Fruit fly (Drosophila melanogaster) whole organism, prepupa: ENCODE data around the gene CG32681.
A peak's percentile ranks its signal among the peaks of the same experiment; 100 is the strongest.

Experiments used
- Blimp-1 ChIP-seq: fragments of 200-800 bp; sonication (Bioruptor generic); optimal IDR thresholded peaks from 3 replicates; lab custom pipeline; 2017; ENCODE audit warnings: missing biosample characterization, missing genetic modification characterization, mild to moderate bottlenecking, moderate library complexity, missing genetic modification reagents
- CG10669 ChIP-seq: fragments of 200-800 bp; sonication (Bioruptor generic); optimal IDR thresholded peaks from 3 replicates; lab custom pipeline; 2018; ENCODE audit warnings: missing biosample characterization, mild to moderate bottlenecking, missing genetic modification characterization, moderate library complexity
- CG11762 ChIP-seq: fragments of 200-800 bp; sonication (Bioruptor generic); optimal IDR thresholded peaks from 3 replicates; lab custom pipeline; 2016; ENCODE audit warnings: missing biosample characterization, missing genetic modification characterization; ENCODE audit not compliant: insufficient read depth
- CG11902 ChIP-seq: fragments of 200-800 bp; sonication (Bioruptor generic); optimal IDR thresholded peaks from 3 replicates; lab custom pipeline; 2016; ENCODE audit warnings: missing biosample characterization, missing genetic modification characterization
- CG15336 ChIP-seq: fragments of 200-800 bp; sonication (Bioruptor generic); IDR thresholded peaks from 2 replicates; pipeline ENCODE4 v1.3.6; 2022; ENCODE audit warnings: missing biosample characterization, missing genetic modification characterization
- CG1621 ChIP-seq: fragments of 200-800 bp; sonication (Bioruptor generic); optimal IDR thresholded peaks from 3 replicates; lab custom pipeline; 2018; ENCODE audit warnings: missing biosample characterization, mild to moderate bottlenecking, missing genetic modification characterization
- CG16779 ChIP-seq: fragments of 200-800 bp; sonication (Bioruptor generic); optimal IDR thresholded peaks from 3 replicates; lab custom pipeline; 2017; ENCODE audit warnings: missing biosample characterization, mild to moderate bottlenecking, missing genetic modification characterization
- CG3032 ChIP-seq: fragments of 200-800 bp; optimal IDR thresholded peaks from 2 replicates; lab custom pipeline; 2019; ENCODE audit warnings: missing biosample characterization, mild to moderate bottlenecking, missing genetic modification characterization, moderate library complexity
- CG31627 ChIP-seq: fragments of 200-800 bp; sonication (Bioruptor generic); optimal IDR thresholded peaks from 3 replicates; lab custom pipeline; 2016; ENCODE audit warnings: missing biosample characterization, missing genetic modification characterization
- CG32006 ChIP-seq: fragments of 200-800 bp; sonication (Bioruptor generic); optimal IDR thresholded peaks from 3 replicates; lab custom pipeline; 2017; ENCODE audit warnings: missing biosample characterization, mild to moderate bottlenecking, missing genetic modification characterization
- CG34406 ChIP-seq: fragments of 200-800 bp; sonication (Bioruptor generic); optimal IDR thresholded peaks from 3 replicates; lab custom pipeline; 2016; ENCODE audit warnings: missing biosample characterization, missing genetic modification characterization
- CG3919 ChIP-seq: fragments of 200-800 bp; sonication (Bioruptor generic); optimal IDR thresholded peaks from 3 replicates; lab custom pipeline; 2016; ENCODE audit warnings: missing biosample characterization, missing genetic modification characterization
- CG4318 ChIP-seq: fragments of 200-800 bp; sonication (Bioruptor generic); optimal IDR thresholded peaks from 3 replicates; lab custom pipeline; 2017; ENCODE audit warnings: missing biosample characterization, mild to moderate bottlenecking, missing genetic modification characterization
- CG6163 ChIP-seq: fragments of 200-800 bp; sonication (Bioruptor generic); IDR thresholded peaks from 3 replicates; pipeline ENCODE4 v1.3.6; 2022; ENCODE audit warnings: missing biosample characterization, missing genetic modification characterization
- CG6792 ChIP-seq: fragments of 200-800 bp; sonication (Bioruptor generic); optimal IDR thresholded peaks from 3 replicates; lab custom pipeline; 2016; ENCODE audit warnings: missing biosample characterization, missing genetic modification characterization
- CG6808 ChIP-seq: fragments of 200-800 bp; sonication (Bioruptor generic); optimal IDR thresholded peaks from 3 replicates; lab custom pipeline; 2017; ENCODE audit warnings: missing biosample characterization, missing genetic modification characterization, mild to moderate bottlenecking, moderate library complexity, missing genetic modification reagents
- CG8119 ChIP-seq: fragments of 200-800 bp; sonication (Bioruptor generic); IDR thresholded peaks from 3 replicates; pipeline ENCODE4 v1.3.6; 2022; ENCODE audit warnings: missing biosample characterization, missing genetic modification characterization
- CG8319 ChIP-seq: fragments of 200-800 bp; sonication (Bioruptor generic); optimal IDR thresholded peaks from 3 replicates; lab custom pipeline; 2016; ENCODE audit warnings: missing biosample characterization, missing genetic modification characterization
- CG8632 ChIP-seq: fragments of 200-800 bp; sonication (Bioruptor generic); optimal IDR thresholded peaks from 3 replicates; lab custom pipeline; 2016; ENCODE audit warnings: missing biosample characterization, missing genetic modification characterization
- CG9139 ChIP-seq: fragments of 200-800 bp; sonication (Bioruptor generic); optimal IDR thresholded peaks from 3 replicates; lab custom pipeline; 2017; ENCODE audit warnings: missing biosample characterization, mild to moderate bottlenecking, missing genetic modification characterization
- Eip78C ChIP-seq: fragments of 200-800 bp; sonication (Bioruptor generic); peaks from one replicate; lab custom pipeline; 2016; ENCODE audit warnings: missing biosample characterization, missing genetic modification characterization
- Eip93F ChIP-seq: fragments of 200-800 bp; sonication (Bioruptor generic); optimal IDR thresholded peaks from 2 replicates; lab custom pipeline; 2016; ENCODE audit warnings: missing biosample characterization, mild to moderate bottlenecking, missing genetic modification characterization
- Ets21C ChIP-seq: fragments of 200-800 bp; sonication (Bioruptor generic); optimal IDR thresholded peaks from 3 replicates; lab custom pipeline; 2016; ENCODE audit warnings: missing biosample characterization, missing genetic modification characterization
- Gug ChIP-seq: fragments of 200-800 bp; sonication (Bioruptor generic); IDR thresholded peaks from 2 replicates; pipeline ENCODE4 v1.3.6; 2022; ENCODE audit warnings: missing biosample characterization, missing genetic modification characterization
- Hr39 ChIP-seq: fragments of 200-800 bp; sonication (Bioruptor generic); optimal IDR thresholded peaks from 2 replicates; lab custom pipeline; 2016; ENCODE audit warnings: missing biosample characterization, missing genetic modification characterization
- Met ChIP-seq: fragments of 200-800 bp; sonication (Bioruptor generic); optimal IDR thresholded peaks from 3 replicates; lab custom pipeline; 2016; ENCODE audit warnings: missing biosample characterization, missing genetic modification characterization
- Smox ChIP-seq: fragments of 200-800 bp; sonication (Bioruptor generic); optimal IDR thresholded peaks from 3 replicates; lab custom pipeline; 2016; ENCODE audit warnings: missing biosample characterization, missing genetic modification characterization
- Sox102F ChIP-seq: fragments of 200-800 bp; sonication (Bioruptor generic); optimal IDR thresholded peaks from 2 replicates; lab custom pipeline; 2016; ENCODE audit warnings: missing biosample characterization, mild to moderate bottlenecking, missing genetic modification characterization
- Sox14 ChIP-seq: fragments of 200-800 bp; sonication (Bioruptor generic); optimal IDR thresholded peaks from 3 replicates; lab custom pipeline; 2016; ENCODE audit warnings: missing biosample characterization, missing genetic modification characterization
- Sox15 ChIP-seq: fragments of 200-800 bp; sonication (Bioruptor generic); optimal IDR thresholded peaks from 3 replicates; lab custom pipeline; 2016; ENCODE audit warnings: missing biosample characterization, missing genetic modification characterization
- achi ChIP-seq: fragments of 200-800 bp; sonication (Bioruptor generic); optimal IDR thresholded peaks from 3 replicates; lab custom pipeline; 2016; ENCODE audit warnings: missing biosample characterization, missing genetic modification characterization
- acj6 ChIP-seq: fragments of 200-800 bp; sonication (Bioruptor generic); optimal IDR thresholded peaks from 3 replicates; lab custom pipeline; 2016; ENCODE audit warnings: missing biosample characterization, missing genetic modification characterization
- cyc ChIP-seq: fragments of 200-800 bp; sonication (Bioruptor generic); optimal IDR thresholded peaks from 3 replicates; lab custom pipeline; 2016; ENCODE audit warnings: missing biosample characterization, missing genetic modification characterization
- eg ChIP-seq: fragments of 200-800 bp; sonication (Bioruptor generic); IDR thresholded peaks from 3 replicates; pipeline ENCODE4 v1.3.6; 2022; ENCODE audit warnings: missing biosample characterization, missing genetic modification characterization
- esn ChIP-seq: fragments of 200-800 bp; sonication (Bioruptor generic); optimal IDR thresholded peaks from 2 replicates; lab custom pipeline; 2016; ENCODE audit warnings: missing biosample characterization, mild to moderate bottlenecking, missing genetic modification characterization, moderate library complexity
- fkh ChIP-seq: fragments of 200-800 bp; sonication (Bioruptor generic); optimal IDR thresholded peaks from 3 replicates; lab custom pipeline; 2017; ENCODE audit warnings: missing biosample characterization, mild to moderate bottlenecking, missing genetic modification characterization, moderate library complexity
- lz ChIP-seq: fragments of 200-800 bp; sonication (Bioruptor generic); optimal IDR thresholded peaks from 3 replicates; lab custom pipeline; 2016; ENCODE audit warnings: missing biosample characterization, missing genetic modification characterization
- spab ChIP-seq: fragments of 200-800 bp; sonication (Bioruptor generic); optimal IDR thresholded peaks from 2 replicates; lab custom pipeline; 2017; ENCODE audit warnings: missing biosample characterization, mild to moderate bottlenecking, missing genetic modification characterization, missing genetic modification reagents
- ss ChIP-seq, 2 experiments: fragments of 200-800 bp; sonication (Bioruptor generic); optimal IDR thresholded peaks; 2 replicates in 1 of 2; 3 replicates in 1 of 2; lab custom pipeline; 2017 to 2018; ENCODE audit warnings: mild to moderate bottlenecking in 2 of 2, missing biosample characterization in 2 of 2, missing genetic modification characterization in 2 of 2, moderate library complexity in 1 of 2
- svp ChIP-seq: fragments of 200-800 bp; sonication (Bioruptor generic); peaks from one replicate; lab custom pipeline; 2016; ENCODE audit warnings: missing biosample characterization, missing genetic modification characterization
- topi ChIP-seq: fragments of 200-800 bp; sonication (Bioruptor generic); optimal IDR thresholded peaks from 3 replicates; lab custom pipeline; 2016; ENCODE audit warnings: missing biosample characterization, missing genetic modification characterization

CG32681 gene

dm6 chrX:10381252-10381651, at the start of gene CG32681:
Gene CG32681 (minus strand): TSS chrX:10381352.
- no peak for TF ChIP-seq Sox102F (GFP tag; lab: Kevin White, UChicago)
- TF ChIP-seq achi (GFP tag; lab: Kevin White, UChicago) = no peak
- TF ChIP-seq CG11902 (GFP tag; lab: Kevin White, UChicago) = no peak
- TF ChIP-seq CG1621 = no peak
- TF ChIP-seq CG3032 (tag; lab: Kevin White, UChicago) = no peak
- no peak for TF ChIP-seq CG3919 (GFP tag; lab: Kevin White, UChicago)
- no peak for TF ChIP-seq CG4318 (GFP tag; lab: Kevin White, UChicago)
- no peak for TF ChIP-seq CG31627 (GFP tag; lab: Kevin White, UChicago)

dm6 chrX:10417129-10417528, 36.0 kb upstream of the CG32681 start, which contains the start of gene RabX2:
Gene RabX2 (plus strand): TSS chrX:10417429.
- TF ChIP-seq Hr39 (GFP tag; lab: Kevin White, UChicago) = no peak
- no peak for TF ChIP-seq spab (GFP tag; lab: Kevin White, UChicago)
- TF ChIP-seq Met (GFP tag; lab: Kevin White, UChicago) = no peak
- no peak for TF ChIP-seq CG8632 (GFP tag; lab: Kevin White, UChicago)
- TF ChIP-seq CG8119 (GFP tag; lab: Robert Waterston, UW) = no peak
- no peak for TF ChIP-seq svp

- TF ChIP-seq CG6163 = no peak
- TF ChIP-seq CG6808 (GFP tag; lab: Kevin White, UChicago) = no peak
- TF ChIP-seq CG15336 (GFP tag; lab: Robert Waterston, UW) = no peak
- no peak for TF ChIP-seq acj6 (GFP tag; lab: Kevin White, UChicago)
- TF ChIP-seq CG6792 (GFP tag; lab: Kevin White, UChicago) = no peak
- TF ChIP-seq Smox (GFP tag; lab: Kevin White, UChicago) = no peak
- TF ChIP-seq svp = no peak
- TF ChIP-seq CG8119 (GFP tag; lab: Robert Waterston, UW) = no peak
- TF ChIP-seq ss (GFP tag; optimal IDR thresholded peaks at IDR 0.05; lab: Kevin White, UChicago) = no peak
- TF ChIP-seq Sox15 (GFP tag; lab: Kevin White, UChicago) = no peak
- TF ChIP-seq Blimp-1 (GFP tag; lab: Kevin White, UChicago) = no peak
- no peak for TF ChIP-seq fkh (GFP tag; lab: Kevin White, UChicago)
- no peak for TF ChIP-seq CG11762 (GFP tag; lab: Kevin White, UChicago)
- TF ChIP-seq CG1621 = no peak
- TF ChIP-seq Sox102F (GFP tag; lab: Kevin White, UChicago) = no peak
- no peak for TF ChIP-seq CG16779 (tag; lab: Kevin White, UChicago)
- TF ChIP-seq Gug (GFP tag; lab: Robert Waterston, UW) = no peak
- no peak for TF ChIP-seq CG10669 (GFP tag; lab: Kevin White, UChicago)
- no peak for TF ChIP-seq Ets21C (GFP tag; lab: Kevin White, UChicago)
- no peak for TF ChIP-seq Eip93F (GFP tag; lab: Kevin White, UChicago)
Observed at dm6 chrX:10398959-10399358, 17.8 kb upstream of the CG32681 start.

dm6 chrX:10397514-10398133, 16.5 kb upstream of the CG32681 start:
- peak; percentile 12 for TF ChIP-seq CG31627 (GFP tag; lab: Kevin White, UChicago)
- TF ChIP-seq Sox102F (GFP tag; lab: Kevin White, UChicago) = peak; percentile 15
- TF ChIP-seq Gug (GFP tag; lab: Robert Waterston, UW) = 0 out of 2 replicates have a peak, but pooled peaks have one; percentile 17
- TF ChIP-seq Met (GFP tag; lab: Kevin White, UChicago) = peak; percentile 27
- peak; percentile 32 for TF ChIP-seq lz
- peak; percentile 15 for TF ChIP-seq CG34406 (GFP tag; lab: Kevin White, UChicago)
- TF ChIP-seq CG32006 (GFP tag; lab: Kevin White, UChicago) = peak; percentile 13
- no peak for TF ChIP-seq Blimp-1 (GFP tag; lab: Kevin White, UChicago)
- TF ChIP-seq Ets21C (GFP tag; lab: Kevin White, UChicago) = no peak
- peak; percentile 35 for TF ChIP-seq topi
- TF ChIP-seq acj6 (GFP tag; lab: Kevin White, UChicago) = peak; percentile 22
- no peak for TF ChIP-seq CG9139 (GFP tag; lab: Kevin White, UChicago)
- peak; percentile 71 for TF ChIP-seq Eip78C (GFP tag; lab: Kevin White, UChicago)
- peak; percentile 5 for TF ChIP-seq fkh (GFP tag; lab: Kevin White, UChicago)
- TF ChIP-seq svp = peak; percentile 84
- peak; percentile 2 for TF ChIP-seq Hr39 (GFP tag; lab: Kevin White, UChicago)
- 0 out of 2 replicates have a peak, but pooled peaks have one; percentile 18 for TF ChIP-seq CG15336 (GFP tag; lab: Robert Waterston, UW)
- no peak for TF ChIP-seq CG8632 (GFP tag; lab: Kevin White, UChicago)
- peak; percentile 47 for TF ChIP-seq Smox (GFP tag; lab: Kevin White, UChicago)
- peak; percentile 43 for TF ChIP-seq esn (GFP tag; lab: Kevin White, UChicago)
- 0 out of 3 replicates have a peak, but pooled peaks have one; percentile 28 for TF ChIP-seq CG6163
- TF ChIP-seq CG8319 (GFP tag; lab: Kevin White, UChicago) = no peak
- peak; percentile 23 for TF ChIP-seq CG6792 (GFP tag; lab: Kevin White, UChicago)
- peak; percentile 27 for TF ChIP-seq cyc
- no peak for TF ChIP-seq Sox14 (GFP tag; lab: Kevin White, UChicago)
- peak; percentile 44; the same call in 1 of the 3 replicates for TF ChIP-seq eg (GFP tag; lab: Robert Waterston, UW)
